Worm (Caenorhabditis elegans) whole organism, young adult: ENCODE data around the gene mtrr-1.

Experiments used
- B0261.1 ChIP-seq: sonication (generic microtip); optimal IDR thresholded peaks from 2 replicates; lab custom pipeline; 2016; ENCODE audit warnings: mild to moderate bottlenecking, missing genetic modification characterization, moderate library complexity, missing compliant biosample characterization
- C17E4.6 ChIP-seq: fragments of 200-800 bp; sonication (Bioruptor generic); IDR thresholded peaks from 2 replicates; pipeline ENCODE4 v1.3.6; 2022; ENCODE audit warnings: missing genetic modification reagents, missing genetic modification characterization, missing compliant biosample characterization
- F23B12.7 ChIP-seq: sonication (generic microtip); optimal IDR thresholded peaks from 2 replicates; lab custom pipeline; 2017; ENCODE audit warnings: missing genetic modification characterization, mild to moderate bottlenecking, missing compliant biosample characterization, antibody characterized with exemption, moderate library complexity; ENCODE audit not compliant: insufficient read depth
- F55B11.4 ChIP-seq: sonication (generic microtip); optimal IDR thresholded peaks from 2 replicates; lab custom pipeline; 2016; ENCODE audit warnings: missing compliant biosample characterization, missing genetic modification characterization, borderline replicate concordance; ENCODE audit not compliant: insufficient read depth
- Y53F4B.3 ChIP-seq: fragments of 200-800 bp; sonication (Bioruptor generic); IDR thresholded peaks from 2 replicates; pipeline ENCODE4 v1.3.6; 2022; ENCODE audit warnings: missing genetic modification reagents, missing genetic modification characterization, missing compliant biosample characterization
- Y67H2A.10 ChIP-seq: fragments of 200-800 bp; sonication (Bioruptor generic); conservative IDR thresholded peaks from 2 replicates; pipeline ENCODE4 v1.3.6; 2022; ENCODE audit warnings: missing genetic modification reagents, missing genetic modification characterization, missing compliant biosample characterization
- aptf-2 ChIP-seq: fragments of 200-800 bp; sonication (Bioruptor generic); conservative IDR thresholded peaks from 2 replicates; pipeline ENCODE4 v1.3.6; 2022; ENCODE audit warnings: missing genetic modification reagents, missing genetic modification characterization, missing compliant biosample characterization
- aptf-3 ChIP-seq: fragments of 200-800 bp; sonication (Bioruptor generic); IDR thresholded peaks from 2 replicates; pipeline ENCODE4 v1.3.6; 2022; ENCODE audit warnings: missing genetic modification characterization, missing compliant biosample characterization
- attf-3 ChIP-seq: fragments of 200-800 bp; sonication (Bioruptor generic); conservative IDR thresholded peaks from 2 replicates; pipeline ENCODE4 v1.3.6; 2022; ENCODE audit warnings: missing genetic modification reagents, missing genetic modification characterization, missing compliant biosample characterization
- attf-5 ChIP-seq: fragments of 200-800 bp; sonication (Bioruptor generic); optimal IDR thresholded peaks from 2 replicates; lab custom pipeline; 2018; ENCODE audit warnings: mild to moderate bottlenecking, missing genetic modification characterization, missing compliant biosample characterization
- bed-1 ChIP-seq: fragments of 200-800 bp; sonication (Bioruptor generic); IDR thresholded peaks from 2 replicates; pipeline ENCODE4 v1.3.6; 2022; ENCODE audit warnings: missing genetic modification reagents, missing genetic modification characterization, missing compliant biosample characterization
- cebp-1 ChIP-seq, 2 experiments: fragments of 200-800 bp in 1 of 2; sonication (Bioruptor generic) in 1 of 2; sonication (generic microtip) in 1 of 2; IDR thresholded peaks in 1 of 2; optimal IDR thresholded peaks in 1 of 2; 2 replicates each; pipeline versions ENCODE4 v1.3.6 to Lab custom; 2017 to 2022; ENCODE audit warnings: missing compliant biosample characterization in 2 of 2, missing genetic modification characterization in 2 of 2, mild to moderate bottlenecking in 1 of 2, missing genetic modification reagents in 1 of 2, moderate library complexity in 1 of 2
- cebp-2 ChIP-seq: fragments of 200-800 bp; sonication (Bioruptor generic); IDR thresholded peaks from 2 replicates; pipeline ENCODE4 v1.3.6; 2022; ENCODE audit warnings: missing genetic modification characterization, missing compliant biosample characterization
- ceh-100 ChIP-seq: fragments of 200-800 bp; sonication (Bioruptor generic); IDR thresholded peaks from 2 replicates; pipeline ENCODE4 v1.3.6; 2022; ENCODE audit warnings: missing genetic modification reagents, missing genetic modification characterization, missing compliant biosample characterization
- ceh-27 ChIP-seq: fragments of 200-800 bp; sonication (Bioruptor generic); optimal IDR thresholded peaks from 2 replicates; lab custom pipeline; 2018; ENCODE audit warnings: mild to moderate bottlenecking, missing genetic modification characterization, moderate library complexity, missing compliant biosample characterization
- ceh-58 ChIP-seq: fragments of 200-800 bp; sonication (Bioruptor generic); IDR thresholded peaks from 2 replicates; pipeline ENCODE4 v1.3.6; 2022; ENCODE audit warnings: missing genetic modification characterization, missing compliant biosample characterization
- die-1 ChIP-seq: sonication (generic microtip); optimal IDR thresholded peaks from 2 replicates; lab custom pipeline; 2016; ENCODE audit warnings: missing genotype, mild to moderate bottlenecking, missing genetic modification characterization, missing compliant biosample characterization
- dox-1 ChIP-seq: fragments of 200-800 bp; sonication (Bioruptor generic); IDR thresholded peaks from 2 replicates; pipeline ENCODE4 v1.3.6; 2022; ENCODE audit warnings: missing genetic modification reagents, missing genetic modification characterization, missing compliant biosample characterization
- dpl-1 ChIP-seq: fragments of 150-350 bp; optimal IDR thresholded peaks from 2 replicates; lab custom pipeline; 2014; ENCODE audit warnings: missing biosample characterization, missing genetic modification reagents, missing genetic modification characterization
- efl-1 ChIP-seq: fragments of 150-350 bp; optimal IDR thresholded peaks from 2 replicates; lab custom pipeline; 2014; ENCODE audit warnings: missing biosample characterization, missing genetic modification reagents, missing genetic modification characterization
- egl-18 ChIP-seq: fragments of 200-800 bp; sonication (Bioruptor generic); IDR thresholded peaks from 2 replicates; pipeline ENCODE4 v1.3.6; 2022; ENCODE audit warnings: missing genetic modification reagents, missing genetic modification characterization, missing compliant biosample characterization
- hrde-1 ChIP-seq: sonication (generic microtip); optimal IDR thresholded peaks from 2 replicates; lab custom pipeline; 2016; ENCODE audit warnings: missing genetic modification characterization, mild to moderate bottlenecking, missing compliant biosample characterization, moderate library complexity, missing genotype, missing genetic modification reagents, borderline replicate concordance
- let-607 ChIP-seq, 2 experiments: fragments of 200-800 bp in 1 of 2; sonication (Bioruptor generic) in 1 of 2; sonication (generic microtip) in 1 of 2; optimal IDR thresholded peaks; 2 replicates each; lab custom pipeline; 2016 to 2018; ENCODE audit warnings: mild to moderate bottlenecking in 2 of 2, missing compliant biosample characterization in 2 of 2, missing genetic modification characterization in 2 of 2, moderate library complexity in 2 of 2, missing genotype in 1 of 2
- lin-35 ChIP-seq, 3 experiments: fragments of 150-350 bp in 2 of 3; sonication (generic microtip) in 1 of 3; optimal IDR thresholded peaks; 2 replicates each; lab custom pipeline; 2014 to 2018; ENCODE audit warnings: missing biosample characterization in 3 of 3, missing genetic modification characterization in 3 of 3, missing genetic modification reagents in 3 of 3
- lin-40 ChIP-seq: sonication (generic microtip); optimal IDR thresholded peaks from 2 replicates; lab custom pipeline; 2016; ENCODE audit warnings: missing genetic modification characterization, mild to moderate bottlenecking, missing compliant biosample characterization, missing genotype, missing genetic modification reagents
- lir-1 ChIP-seq: fragments of 200-800 bp; sonication (Bioruptor generic); conservative IDR thresholded peaks from 2 replicates; pipeline ENCODE4 v1.3.6; 2022; ENCODE audit warnings: missing genetic modification reagents, missing genetic modification characterization, missing compliant biosample characterization
- madf-3 ChIP-seq: fragments of 200-800 bp; sonication (Bioruptor generic); IDR thresholded peaks from 2 replicates; pipeline ENCODE4 v1.3.6; 2022; ENCODE audit warnings: missing genetic modification reagents, missing genetic modification characterization, missing compliant biosample characterization
- mes-4 ChIP-seq: sonication (generic microtip); optimal IDR thresholded peaks from 2 replicates; lab custom pipeline; 2016; ENCODE audit warnings: missing genotype, missing genetic modification characterization, missing compliant biosample characterization
- nhr-27 ChIP-seq: fragments of 200-800 bp; sonication (Bioruptor generic); optimal IDR thresholded peaks from 2 replicates; lab custom pipeline; 2018; ENCODE audit warnings: mild to moderate bottlenecking, missing genetic modification characterization, moderate library complexity, missing compliant biosample characterization
- pha-4 ChIP-seq: fragments of 150-350 bp; sonication (generic microtip); optimal IDR thresholded peaks from 2 replicates; lab custom pipeline; 2014; ENCODE audit warnings: missing biosample characterization, missing genetic modification reagents, missing genetic modification characterization
- sea-2 ChIP-seq: fragments of 200-800 bp; sonication (Bioruptor generic); IDR thresholded peaks from 2 replicates; pipeline ENCODE4 v1.3.6; 2022; ENCODE audit warnings: missing genetic modification characterization, missing compliant biosample characterization
- snpc-1.3 ChIP-seq: sonication (generic microtip); optimal IDR thresholded peaks from 2 replicates; lab custom pipeline; 2017; ENCODE audit warnings: missing genetic modification characterization, mild to moderate bottlenecking, missing compliant biosample characterization, antibody characterized with exemption, moderate library complexity, missing genotype, missing genetic modification reagents; ENCODE audit not compliant: insufficient read depth
- snpc-4 ChIP-seq, 5 experiments: fragments of 150-350 bp in 1 of 5; sonication (generic microtip) in 4 of 5; optimal IDR thresholded peaks; 2 replicates each; lab custom pipeline; 2014 to 2018; ENCODE audit warnings: missing genetic modification characterization in 5 of 5, missing biosample characterization in 3 of 5, antibody characterized with exemption in 2 of 5, mild to moderate bottlenecking in 2 of 5, missing compliant biosample characterization in 2 of 5, missing genotype in 2 of 5, moderate library complexity in 2 of 5, missing genetic modification reagents in 1 of 5
- unc-62 ChIP-seq: fragments of 150-350 bp; optimal IDR thresholded peaks from 2 replicates; lab custom pipeline; 2014; ENCODE audit warnings: missing biosample characterization, missing genetic modification reagents, missing genetic modification characterization
- zfh-2 ChIP-seq: fragments of 200-800 bp; sonication (Bioruptor generic); conservative IDR thresholded peaks from 2 replicates; pipeline ENCODE4 v1.3.6; 2022; ENCODE audit warnings: missing genetic modification reagents, missing genetic modification characterization, missing compliant biosample characterization
- zim-3 ChIP-seq: sonication (generic microtip); optimal IDR thresholded peaks from 2 replicates; lab custom pipeline; 2017; ENCODE audit warnings: mild to moderate bottlenecking, missing genetic modification characterization, moderate library complexity, missing compliant biosample characterization
- ztf-22 ChIP-seq: fragments of 200-800 bp; sonication (Bioruptor generic); optimal IDR thresholded peaks from 2 replicates; lab custom pipeline; 2018; ENCODE audit warnings: mild to moderate bottlenecking, missing genetic modification characterization, moderate library complexity, missing compliant biosample characterization

Gene mtrr-1

DNA sequence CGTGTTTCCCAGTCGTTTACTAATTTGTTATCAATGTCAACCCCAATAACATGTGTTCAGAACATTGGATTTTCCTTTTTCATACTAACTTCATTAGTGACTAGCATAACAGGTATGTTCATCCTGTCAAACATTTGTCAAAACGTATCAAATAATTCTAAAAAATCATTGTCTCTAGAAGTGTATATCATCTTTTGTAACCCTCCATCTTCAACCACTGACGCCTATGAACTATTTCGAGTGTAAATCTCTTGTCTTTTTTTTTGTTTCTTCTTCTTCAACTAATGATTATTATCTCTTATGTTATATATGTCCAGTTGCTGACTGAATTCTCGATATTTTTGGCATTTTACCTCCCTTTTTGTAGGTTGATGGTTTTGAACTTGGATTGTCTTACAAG, 48.1 kb upstream of the mtrr-1 start (continued):
- TF ChIP-seq bed-1 (GFP tag; lab: Robert Waterston, UW): no peak
- TF ChIP-seq lin-40: no peak
- no peak for TF ChIP-seq madf-3 (GFP tag; lab: Robert Waterston, UW)

DNA sequence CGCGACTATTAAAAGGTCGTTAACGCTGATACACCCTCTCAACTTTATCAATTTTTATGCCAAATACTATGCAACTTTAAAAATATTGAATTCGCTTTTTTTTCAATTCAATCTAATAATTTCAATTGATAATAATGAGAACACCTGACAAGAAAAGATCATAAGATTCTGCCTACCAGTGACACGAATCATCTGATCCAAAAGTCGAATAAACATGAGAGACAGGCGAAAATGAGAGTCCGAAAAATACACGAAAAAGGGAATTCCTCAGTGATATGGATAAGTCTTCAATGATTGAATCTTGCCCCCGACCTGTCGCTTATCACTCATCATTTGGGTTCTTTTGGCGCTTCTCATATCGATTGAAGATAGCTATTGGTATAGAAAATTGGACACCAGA, 44.2 kb upstream of the mtrr-1 start:
- TF ChIP-seq aptf-3 (GFP tag; lab: Robert Waterston, UW) (no peak), cebp-2 (GFP tag; lab: Robert Waterston, UW) (no peak), snpc-4 (GFP tag; optimal IDR thresholded peaks at IDR 0.05; lab: Kevin White, UChicago) (no peak), snpc-4 (tag; optimal IDR thresholded peaks at IDR 0.05; lab: Kevin White, UChicago) (no peak), dpl-1 (no peak), sea-2 (GFP tag; lab: Robert Waterston, UW) (no peak), cebp-1 (GFP tag; IDR thresholded peaks at IDR 0.05; lab: Robert Waterston, UW) (no peak), cebp-1 (tag; optimal IDR thresholded peaks at IDR 0.05; lab: Kevin White, UChicago) (no peak), aptf-2 (GFP tag; lab: Robert Waterston, UW) (no peak), die-1 (no peak), B0261.1 (no peak), unc-62 (GFP tag; lab: Kevin White, UChicago) (no peak), snpc-1.3 (tag; lab: Kevin White, UChicago) (no peak), zim-3 (tag; lab: Kevin White, UChicago) (no peak), Y67H2A.10 (GFP tag; lab: Robert Waterston, UW) (no peak), attf-5 (GFP tag; lab: Kevin White, UChicago) (no peak), nhr-27 (no peak)

DNA sequence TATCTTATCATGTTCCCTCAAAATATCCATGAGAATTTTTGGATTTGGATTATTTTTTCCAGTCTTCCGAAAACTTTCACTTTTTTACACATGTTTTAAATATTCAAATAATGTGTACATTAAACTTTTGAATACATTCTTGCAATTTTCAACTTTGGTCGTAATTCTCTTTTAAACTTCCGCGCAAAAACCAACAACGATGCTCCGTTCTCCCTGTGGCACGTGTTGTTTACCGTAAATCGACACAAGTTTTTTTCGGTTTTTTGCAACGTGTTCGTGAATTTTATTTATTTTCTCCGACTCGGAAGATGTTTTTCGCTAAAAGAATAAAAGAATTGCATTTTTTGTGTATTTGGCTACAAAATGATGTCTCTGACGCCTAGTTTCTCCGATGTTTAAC, 43.0 kb upstream of the mtrr-1 start:
- TF ChIP-seq dpl-1 (peak; percentile 25), ceh-27 (GFP tag; lab: Kevin White, UChicago) (no peak), F23B12.7 (tag; lab: Kevin White, UChicago) (peak; percentile 38), C17E4.6 (GFP tag; lab: Robert Waterston, UW) (no peak), pha-4 (peak; percentile 28), ceh-100 (no peak), lir-1 (GFP tag; lab: Robert Waterston, UW) (no peak), let-607 (tag; optimal IDR thresholded peaks at IDR 0.05; lab: Kevin White, UChicago) (peak; percentile 16 to 86), lin-35 (GFP tag; optimal IDR thresholded peaks at IDR 0.05; lab: Kevin White, UChicago) (peak in 1 of 3 experiments; percentile 76), mes-4 (tag; lab: Kevin White, UChicago) (no peak), nhr-27 (no peak), attf-3 (peak; percentile 96), dox-1 (GFP tag; lab: Robert Waterston, UW) (no peak), zfh-2 (GFP tag; lab: Robert Waterston, UW) (no peak), efl-1 (GFP tag; lab: Kevin White, UChicago) (peak; percentile 49), Y53F4B.3 (GFP tag; lab: Robert Waterston, UW) (no peak)

DNA sequence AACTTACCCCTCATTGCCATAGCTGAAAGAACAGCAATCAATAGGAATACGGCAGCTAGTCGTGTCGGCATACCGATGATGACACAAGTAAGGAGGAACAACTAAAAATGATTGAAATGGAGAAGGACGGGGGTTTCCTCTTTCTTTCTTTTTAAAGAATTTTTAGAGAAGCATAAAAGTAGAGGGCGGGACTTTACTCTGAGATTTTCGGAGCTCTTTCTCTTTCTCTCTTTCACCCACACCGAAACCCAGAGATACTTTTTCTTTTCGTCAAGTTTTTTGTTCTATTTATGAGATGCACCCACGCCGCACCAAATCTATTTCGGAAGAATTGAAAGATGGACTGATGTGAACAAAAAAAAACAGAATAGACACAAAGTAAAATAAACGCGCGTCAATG, 39.1 kb upstream of the mtrr-1 start, which contains the start of gene T26C5.5:
TSS of gene T26C5.5 (minus strand) at position 101 of the 400 bp plus-strand sequence.
- TF ChIP-seq egl-18 (GFP tag; lab: Robert Waterston, UW) (no peak), F55B11.4 (tag; lab: Kevin White, UChicago) (no peak), cebp-2 (GFP tag; lab: Robert Waterston, UW) (no peak), bed-1 (GFP tag; lab: Robert Waterston, UW) (no peak), hrde-1 (no peak), lin-40 (no peak), ztf-22 (GFP tag; lab: Kevin White, UChicago) (no peak), die-1 (no peak), zim-3 (tag; lab: Kevin White, UChicago) (no peak), ceh-58 (GFP tag; lab: Robert Waterston, UW) (no peak), C17E4.6 (GFP tag; lab: Robert Waterston, UW) (no peak)
